Fruit fly (Drosophila melanogaster): ENCODE data around the gene Or30a.

Gene Or30a

DNA sequence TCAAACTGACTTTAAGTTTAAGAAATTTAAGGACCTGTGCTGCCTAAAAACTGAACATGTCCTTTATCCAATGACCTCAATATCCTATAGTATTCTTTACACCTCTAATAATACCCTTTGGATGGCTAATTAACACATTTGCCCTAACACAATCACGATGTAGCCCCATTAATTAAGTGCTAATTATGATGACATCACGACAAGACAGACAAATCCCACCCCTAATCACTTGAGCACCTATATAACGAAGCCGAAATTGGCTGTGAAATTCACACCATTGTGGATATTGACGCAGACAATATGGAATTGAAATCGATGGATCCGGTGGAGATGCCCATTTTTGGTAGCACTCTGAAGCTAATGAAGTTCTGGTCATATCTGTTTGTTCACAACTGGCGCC lies at the start of gene Or30a:
TSS of gene Or30a (plus strand) at position 301 of the 400 bp plus-strand sequence.
- no peak for TF ChIP-seq CG14655 (GFP tag; optimal IDR thresholded peaks at IDR 0.05)
- TF ChIP-seq rn (GFP tag; IDR thresholded peaks at IDR 0.05) = no peak
- no peak for TF ChIP-seq Pif1B (GFP tag; optimal IDR thresholded peaks at IDR 0.05)
- TF ChIP-seq CG10348 (GFP tag; IDR thresholded peaks at IDR 0.05) = no peak
- no peak for TF ChIP-seq EcR (GFP tag; optimal IDR thresholded peaks at IDR 0.05)
- no peak for TF ChIP-seq Ets98B (GFP tag; IDR thresholded peaks at IDR 0.05)
- no peak for TF ChIP-seq CG8301 (tag; optimal IDR thresholded peaks at IDR 0.05)
- TF ChIP-seq Snoo (tag; optimal IDR thresholded peaks at IDR 0.05) = no peak
- TF ChIP-seq gl (tag; optimal IDR thresholded peaks at IDR 0.05) = no peak
- no peak for TF ChIP-seq CG12605 (GFP tag; IDR thresholded peaks at IDR 0.05)
- no peak for TF ChIP-seq Pif1A (GFP tag; optimal IDR thresholded peaks at IDR 0.05)
- no peak for TF ChIP-seq CG15710 (tag; optimal IDR thresholded peaks at IDR 0.05)
- no peak for TF ChIP-seq CG34367 (tag; optimal IDR thresholded peaks at IDR 0.05)
- TF ChIP-seq D1 (tag; optimal IDR thresholded peaks at IDR 0.05) = no peak
- no peak for TF ChIP-seq CG4496 (GFP tag; IDR thresholded peaks at IDR 0.05)
- no peak for TF ChIP-seq fd96Ca (GFP tag; IDR thresholded peaks at IDR 0.05)
- TF ChIP-seq CG32121 (GFP tag; IDR thresholded peaks at IDR 0.05) = no peak
- TF ChIP-seq CG9948 (tag; optimal IDR thresholded peaks at IDR 0.05) = no peak
- TF ChIP-seq CG8159 (tag; optimal IDR thresholded peaks at IDR 0.05) = no peak

DNA sequence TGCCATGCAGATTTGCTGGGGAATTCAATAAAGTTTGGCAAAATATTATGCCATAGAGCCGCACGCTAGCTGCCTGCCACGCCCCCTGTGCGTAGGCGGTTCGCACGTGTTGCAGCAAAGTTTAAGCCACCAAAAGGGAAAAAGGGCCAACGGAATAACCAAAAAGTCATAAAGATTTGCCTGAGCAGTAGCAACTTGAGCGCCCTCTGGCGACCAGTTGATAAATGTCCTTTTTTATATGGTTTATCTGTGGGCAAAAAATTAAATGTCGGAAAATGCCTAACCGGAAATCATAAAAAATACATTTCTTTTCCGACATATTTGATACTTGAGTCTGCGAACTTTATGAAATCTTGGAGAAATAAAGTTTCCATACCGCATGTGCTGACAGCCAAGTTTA lies 44.5 kb upstream of the Or30a start:
- TF ChIP-seq CG12605 (GFP tag; IDR thresholded peaks at IDR 0.05) (no peak), rn (GFP tag; IDR thresholded peaks at IDR 0.05) (no peak), Ets98B (GFP tag; IDR thresholded peaks at IDR 0.05) (no peak), Pif1A (GFP tag; optimal IDR thresholded peaks at IDR 0.05) (no peak), CG15710 (tag; optimal IDR thresholded peaks at IDR 0.05) (no peak), CG32121 (GFP tag; IDR thresholded peaks at IDR 0.05) (no peak), CG14655 (GFP tag; optimal IDR thresholded peaks at IDR 0.05) (no peak), CG13204 (GFP tag; optimal IDR thresholded peaks at IDR 0.05) (no peak), CG10348 (GFP tag; IDR thresholded peaks at IDR 0.05) (no peak), CG8301 (tag; optimal IDR thresholded peaks at IDR 0.05) (no peak), CG9948 (tag; optimal IDR thresholded peaks at IDR 0.05) (no peak), CG17806 (tag; optimal IDR thresholded peaks at IDR 0.05) (no peak), Snoo (tag; optimal IDR thresholded peaks at IDR 0.05) (no peak), CG4496 (GFP tag; IDR thresholded peaks at IDR 0.05) (no peak), gl (tag; optimal IDR thresholded peaks at IDR 0.05) (no peak), CG8159 (tag; optimal IDR thresholded peaks at IDR 0.05) (no peak), D1 (tag; optimal IDR thresholded peaks at IDR 0.05) (no peak), fd96Ca (GFP tag; IDR thresholded peaks at IDR 0.05) (no peak), Pif1B (GFP tag; optimal IDR thresholded peaks at IDR 0.05) (no peak)

DNA sequence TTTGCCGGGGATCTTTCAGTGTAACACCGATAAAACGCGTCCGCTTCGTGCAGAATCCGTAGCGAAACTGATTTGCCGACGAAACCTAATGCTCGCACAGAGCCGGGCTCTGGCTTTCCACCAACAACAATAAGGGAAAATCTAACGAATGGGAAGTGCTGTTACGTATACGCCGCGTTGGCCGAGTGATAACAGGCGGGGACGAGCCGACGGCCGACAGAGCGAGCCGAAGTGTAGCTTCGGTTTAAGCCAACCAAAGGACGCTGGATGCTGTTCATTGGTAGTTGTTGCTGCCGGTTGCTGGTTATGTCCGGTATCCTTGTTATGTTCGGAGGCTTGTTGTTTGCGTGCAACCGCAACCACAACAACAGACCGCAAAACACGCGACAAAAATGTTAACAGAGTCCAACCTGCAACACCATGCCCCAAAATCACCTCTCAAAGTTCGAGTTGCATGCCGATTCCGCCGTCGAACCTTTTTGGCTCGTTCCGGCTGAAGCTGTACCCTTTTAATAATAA lies 40.5 kb upstream of the Or30a start, which contains the start of gene DIP-zeta:
TSS of gene DIP-zeta (minus strand) at position 71 of the 519 bp plus-strand sequence.
- TF ChIP-seq CG13204 (GFP tag; optimal IDR thresholded peaks at IDR 0.05) (no peak), CG32121 (GFP tag; IDR thresholded peaks at IDR 0.05) (no peak)

DNA sequence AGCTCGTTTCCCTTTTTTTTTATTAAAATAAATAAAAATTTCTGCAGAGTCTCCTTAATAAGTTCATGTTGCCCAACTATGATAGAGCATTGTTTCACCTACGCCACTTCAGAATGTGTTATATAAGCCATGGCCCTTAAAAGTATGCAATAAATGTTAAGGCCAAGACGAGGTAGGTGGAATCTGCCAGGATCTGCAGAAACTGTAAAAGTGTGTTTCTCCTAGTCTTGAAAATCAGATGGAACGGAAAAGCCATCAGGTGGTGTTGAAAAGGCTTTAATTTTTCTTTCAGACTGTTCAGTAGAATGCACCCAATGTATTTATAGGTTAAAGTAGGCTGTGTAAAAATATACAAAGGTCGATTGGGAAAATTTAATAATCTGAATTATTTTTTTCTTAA lies 34.8 kb upstream of the Or30a start, which contains the start of gene CG12439:
TSS of gene CG12439 (plus strand) at position 301 of the 400 bp plus-strand sequence.
- TF ChIP-seq Ets98B (GFP tag; IDR thresholded peaks at IDR 0.05) (no peak), EcR (GFP tag; optimal IDR thresholded peaks at IDR 0.05) (no peak), CG12605 (GFP tag; IDR thresholded peaks at IDR 0.05) (no peak), fd96Ca (GFP tag; IDR thresholded peaks at IDR 0.05) (no peak), gl (tag; optimal IDR thresholded peaks at IDR 0.05) (no peak), Pif1B (GFP tag; optimal IDR thresholded peaks at IDR 0.05) (no peak), Snoo (tag; optimal IDR thresholded peaks at IDR 0.05) (no peak), CG4496 (GFP tag; IDR thresholded peaks at IDR 0.05) (no peak), CG17806 (tag; optimal IDR thresholded peaks at IDR 0.05) (no peak), CG9948 (tag; optimal IDR thresholded peaks at IDR 0.05) (no peak), CG10348 (GFP tag; IDR thresholded peaks at IDR 0.05) (no peak), CG13204 (GFP tag; optimal IDR thresholded peaks at IDR 0.05) (no peak), CG32121 (GFP tag; IDR thresholded peaks at IDR 0.05) (no peak), CG34367 (tag; optimal IDR thresholded peaks at IDR 0.05) (no peak), D1 (tag; optimal IDR thresholded peaks at IDR 0.05) (no peak), CG8301 (tag; optimal IDR thresholded peaks at IDR 0.05) (no peak), rn (GFP tag; IDR thresholded peaks at IDR 0.05) (no peak)

DNA sequence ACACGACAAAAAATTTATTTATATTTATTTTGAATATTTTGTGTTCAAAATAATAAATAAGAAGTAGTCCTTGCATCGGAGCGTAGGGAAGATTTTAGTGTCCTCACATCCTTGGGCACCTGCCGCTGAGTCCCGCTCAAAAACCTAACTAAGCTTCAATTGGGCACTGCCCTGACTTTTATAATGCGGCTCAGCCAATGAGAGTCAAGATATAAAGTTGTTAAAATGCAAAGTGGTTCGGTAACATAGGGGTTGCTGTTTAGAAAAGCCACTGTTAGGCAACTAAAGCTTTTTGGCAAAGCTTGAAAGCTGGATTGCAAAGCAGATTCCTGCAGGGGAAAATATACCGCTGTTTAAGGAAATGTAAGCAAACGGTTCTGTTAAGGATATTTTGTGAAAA lies 28.9 kb upstream of the Or30a start:
- TF ChIP-seq CG14655 (GFP tag; optimal IDR thresholded peaks at IDR 0.05) = no peak
- no peak for TF ChIP-seq CG13204 (GFP tag; optimal IDR thresholded peaks at IDR 0.05)
- TF ChIP-seq CG34367 (tag; optimal IDR thresholded peaks at IDR 0.05) = no peak
- no peak for TF ChIP-seq CG8301 (tag; optimal IDR thresholded peaks at IDR 0.05)
- no peak for TF ChIP-seq D1 (tag; optimal IDR thresholded peaks at IDR 0.05)
- TF ChIP-seq CG4496 (GFP tag; IDR thresholded peaks at IDR 0.05) = no peak
- no peak for TF ChIP-seq gl (tag; optimal IDR thresholded peaks at IDR 0.05)
- TF ChIP-seq Ets98B (GFP tag; IDR thresholded peaks at IDR 0.05) = no peak
- TF ChIP-seq CG10348 (GFP tag; IDR thresholded peaks at IDR 0.05) = no peak
- no peak for TF ChIP-seq CG12605 (GFP tag; IDR thresholded peaks at IDR 0.05)
- TF ChIP-seq EcR (GFP tag; optimal IDR thresholded peaks at IDR 0.05) = no peak
- no peak for TF ChIP-seq CG8159 (tag; optimal IDR thresholded peaks at IDR 0.05)
- no peak for TF ChIP-seq CG17806 (tag; optimal IDR thresholded peaks at IDR 0.05)
- no peak for TF ChIP-seq CG15710 (tag; optimal IDR thresholded peaks at IDR 0.05)
- TF ChIP-seq Pif1B (GFP tag; optimal IDR thresholded peaks at IDR 0.05) = no peak
- TF ChIP-seq Snoo (tag; optimal IDR thresholded peaks at IDR 0.05) = no peak

DNA sequence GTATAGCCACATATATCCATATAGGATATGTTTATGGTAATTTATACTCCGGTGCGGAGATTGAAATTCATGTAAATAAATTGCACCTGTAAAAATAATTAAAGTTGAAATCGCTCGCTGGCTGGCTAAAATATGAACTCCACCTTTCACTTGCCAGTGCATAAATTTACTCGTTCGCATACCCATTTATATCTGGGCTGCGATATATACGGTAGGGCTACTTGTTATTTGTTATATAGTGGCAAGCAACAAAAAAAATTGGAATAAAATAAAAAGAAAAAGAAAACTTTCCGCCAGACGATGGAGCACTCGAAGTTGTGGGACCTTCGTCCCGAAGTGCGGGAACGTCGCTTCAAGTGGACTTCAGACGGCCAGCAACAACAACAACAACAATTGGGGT lies 27.8 kb upstream of the Or30a start, which contains the start of gene Toll-4:
TSS of gene Toll-4 (plus strand) at position 301 of the 400 bp plus-strand sequence.
- no peak for TF ChIP-seq D1 (tag; optimal IDR thresholded peaks at IDR 0.05)
- no peak for TF ChIP-seq gl (tag; optimal IDR thresholded peaks at IDR 0.05)
- TF ChIP-seq CG4496 (GFP tag; IDR thresholded peaks at IDR 0.05) = no peak
- TF ChIP-seq CG13204 (GFP tag; optimal IDR thresholded peaks at IDR 0.05) = no peak
- TF ChIP-seq Pif1B (GFP tag; optimal IDR thresholded peaks at IDR 0.05) = no peak
- TF ChIP-seq CG17806 (tag; optimal IDR thresholded peaks at IDR 0.05) = no peak
- TF ChIP-seq CG14655 (GFP tag; optimal IDR thresholded peaks at IDR 0.05) = no peak
- no peak for TF ChIP-seq Snoo (tag; optimal IDR thresholded peaks at IDR 0.05)
- no peak for TF ChIP-seq rn (GFP tag; IDR thresholded peaks at IDR 0.05)
- TF ChIP-seq CG10348 (GFP tag; IDR thresholded peaks at IDR 0.05) = no peak
- TF ChIP-seq Ets98B (GFP tag; IDR thresholded peaks at IDR 0.05) = no peak
- no peak for TF ChIP-seq CG8301 (tag; optimal IDR thresholded peaks at IDR 0.05)
- no peak for TF ChIP-seq CG12605 (GFP tag; IDR thresholded peaks at IDR 0.05)
